Fruit fly (Drosophila melanogaster): ENCODE results near the gene Alp12.

Alp12 gene

DNA sequence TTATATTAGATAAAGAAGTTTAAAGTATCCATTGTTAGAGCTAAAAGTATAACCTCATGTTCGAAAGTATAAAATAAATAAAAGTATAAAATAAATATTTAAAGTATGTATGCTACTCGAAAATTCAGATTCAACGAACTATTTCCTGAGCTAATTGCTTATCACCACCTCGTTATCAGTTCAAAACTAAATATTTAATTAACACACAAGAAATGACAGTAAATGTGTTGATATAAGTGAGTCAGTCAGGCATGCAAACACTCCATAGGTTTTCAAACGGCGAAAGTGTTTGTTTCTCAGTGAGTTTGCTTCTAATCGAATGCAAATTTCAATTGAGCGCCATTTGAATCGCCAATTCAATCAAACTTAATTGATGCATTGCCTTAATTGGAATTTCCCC, 10.4 kb downstream of the Alp12 start:
- TF ChIP-seq Hr96 (GFP tag; optimal IDR thresholded peaks at IDR 0.05), result no peak
- TF ChIP-seq CG7045 (GFP tag; optimal IDR thresholded peaks at IDR 0.05), result peak; percentile 57
- TF ChIP-seq cic (GFP tag; optimal IDR thresholded peaks at IDR 0.05), result peak; percentile 89
- peak; percentile 34 for TF ChIP-seq ovo (GFP tag; optimal IDR thresholded peaks at IDR 0.05)
- TF ChIP-seq pad (GFP tag; optimal IDR thresholded peaks at IDR 0.05), result peak; percentile 26
- peak; percentile 10 for TF ChIP-seq CG14711 (tag; optimal IDR thresholded peaks at IDR 0.05)
- no peak for TF ChIP-seq Crg-1 (GFP tag; optimal IDR thresholded peaks at IDR 0.05)
- no peak for TF ChIP-seq Clk (GFP tag; optimal IDR thresholded peaks at IDR 0.05)
- no peak for TF ChIP-seq CG1620 (GFP tag; optimal IDR thresholded peaks at IDR 0.05)
- no peak for TF ChIP-seq tj (GFP tag; optimal IDR thresholded peaks at IDR 0.05)
- TF ChIP-seq toe (GFP tag; optimal IDR thresholded peaks at IDR 0.05), result peak; percentile 6
- TF ChIP-seq bab1 (GFP tag; optimal IDR thresholded peaks at IDR 0.05), result no peak
- TF ChIP-seq CG7101 (tag; optimal IDR thresholded peaks at IDR 0.05), result peak; percentile 72
- no peak for TF ChIP-seq kay (GFP tag; ENCODE audit: borderline replicate concordance)
- peak; percentile 11 for TF ChIP-seq CG12768 (GFP tag; optimal IDR thresholded peaks at IDR 0.05)
- peak; percentile 66 for TF ChIP-seq CG33017 (tag; optimal IDR thresholded peaks at IDR 0.05)
- no peak for TF ChIP-seq CG5204 (GFP tag; optimal IDR thresholded peaks at IDR 0.05)
- TF ChIP-seq cnc (optimal IDR thresholded peaks at IDR 0.05), result no peak
- no peak for TF ChIP-seq Mnt (GFP tag; optimal IDR thresholded peaks at IDR 0.05)
- TF ChIP-seq CG11617 (GFP tag; optimal IDR thresholded peaks at IDR 0.05), result peak; percentile 40

DNA sequence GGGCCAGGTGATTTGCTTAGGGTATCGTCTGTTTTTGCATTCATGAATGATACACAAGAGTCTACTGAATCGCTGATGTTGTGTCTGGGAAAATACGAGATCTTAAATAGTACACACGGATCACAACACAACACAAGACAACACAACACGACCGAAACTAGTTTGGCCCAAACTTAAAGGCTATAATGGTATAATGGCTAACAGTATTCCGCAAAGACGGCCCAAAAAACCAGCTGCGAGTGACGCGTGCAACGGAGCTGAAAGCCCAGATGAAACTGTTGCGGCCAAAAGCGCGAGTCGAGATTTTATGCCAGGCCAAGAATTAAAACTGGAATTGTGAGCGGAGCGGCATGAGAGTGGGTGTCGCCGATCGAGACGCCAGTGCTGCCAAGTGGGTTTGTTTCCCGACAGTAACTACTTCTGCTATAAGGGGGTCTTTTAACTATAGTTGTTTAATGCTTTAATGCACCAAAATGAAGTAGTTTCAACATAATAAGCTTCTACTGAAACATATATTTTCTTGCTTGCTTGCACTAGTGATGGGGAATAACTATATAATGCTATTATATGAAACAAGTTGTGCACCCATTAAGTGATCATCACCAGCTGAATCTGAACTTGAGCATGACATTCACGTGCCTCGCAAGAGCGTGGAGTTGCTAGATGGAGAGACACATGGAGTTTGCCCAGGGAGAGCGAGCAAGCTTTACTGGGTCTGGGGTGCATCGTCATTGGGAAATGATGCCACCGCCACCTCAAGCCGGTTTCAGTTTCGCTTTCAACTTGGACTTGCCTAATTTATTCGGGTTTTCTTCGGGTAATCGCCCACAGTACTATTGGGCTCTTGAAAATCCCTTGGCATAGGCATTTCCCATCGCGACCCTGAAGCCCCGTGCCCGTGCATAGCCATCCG, 15.1 kb downstream of the Alp12 start:
- TF ChIP-seq cnc (optimal IDR thresholded peaks at IDR 0.05) (no peak), CG33017 (tag; optimal IDR thresholded peaks at IDR 0.05) (no peak), CG7101 (tag; optimal IDR thresholded peaks at IDR 0.05) (no peak), kay (GFP tag; ENCODE audit: borderline replicate concordance) (no peak), cic (GFP tag; optimal IDR thresholded peaks at IDR 0.05) (no peak), ovo (GFP tag; optimal IDR thresholded peaks at IDR 0.05) (no peak), Hr96 (GFP tag; optimal IDR thresholded peaks at IDR 0.05) (no peak), tj (GFP tag; optimal IDR thresholded peaks at IDR 0.05) (no peak), Clk (GFP tag; optimal IDR thresholded peaks at IDR 0.05) (no peak), CG12768 (GFP tag; optimal IDR thresholded peaks at IDR 0.05) (no peak), CG14711 (tag; optimal IDR thresholded peaks at IDR 0.05) (no peak), toe (GFP tag; optimal IDR thresholded peaks at IDR 0.05) (no peak), CG11617 (GFP tag; optimal IDR thresholded peaks at IDR 0.05) (no peak), CG1620 (GFP tag; optimal IDR thresholded peaks at IDR 0.05) (no peak), bab1 (GFP tag; optimal IDR thresholded peaks at IDR 0.05) (no peak), CG5204 (GFP tag; optimal IDR thresholded peaks at IDR 0.05) (no peak)

DNA sequence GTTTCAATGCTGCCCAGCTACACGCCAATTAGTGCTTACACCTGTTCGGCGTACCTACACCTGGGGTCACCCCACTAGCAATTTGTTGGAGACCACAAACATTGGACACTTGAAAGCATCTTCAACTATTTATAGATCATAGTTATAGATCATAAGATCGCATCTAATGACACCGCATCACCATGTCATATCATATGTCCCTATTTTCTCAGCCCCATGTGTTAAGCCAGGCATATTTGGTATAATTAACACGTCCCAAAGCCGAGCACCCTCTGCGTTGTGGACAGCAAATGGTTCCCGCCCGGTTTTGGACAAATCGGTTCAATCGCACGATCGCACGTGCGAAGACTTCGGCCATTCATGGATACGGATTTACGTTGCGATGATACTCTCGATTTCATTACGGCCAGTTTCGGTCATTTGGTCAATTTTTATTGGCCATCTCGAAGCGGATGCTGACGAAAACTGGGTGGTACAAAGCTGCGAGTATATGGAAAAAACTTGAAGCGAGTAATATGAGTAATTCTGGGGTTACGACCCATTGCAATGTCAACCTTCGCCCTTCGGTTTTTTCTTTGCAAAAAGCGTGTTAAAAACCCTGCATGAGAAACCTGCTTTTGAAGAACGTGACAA, 15.9 kb downstream of the Alp12 start:
- TF ChIP-seq ovo (GFP tag; optimal IDR thresholded peaks at IDR 0.05) (no peak), bab1 (GFP tag; optimal IDR thresholded peaks at IDR 0.05) (no peak), CG7101 (tag; optimal IDR thresholded peaks at IDR 0.05) (peak; percentile 22), Hr96 (GFP tag; optimal IDR thresholded peaks at IDR 0.05) (no peak), CG7045 (GFP tag; optimal IDR thresholded peaks at IDR 0.05) (no peak), toe (GFP tag; optimal IDR thresholded peaks at IDR 0.05) (no peak), tj (GFP tag; optimal IDR thresholded peaks at IDR 0.05) (no peak), Clk (GFP tag; optimal IDR thresholded peaks at IDR 0.05) (no peak), Crg-1 (GFP tag; optimal IDR thresholded peaks at IDR 0.05) (no peak), pad (GFP tag; optimal IDR thresholded peaks at IDR 0.05) (no peak), CG5204 (GFP tag; optimal IDR thresholded peaks at IDR 0.05) (no peak), CG33017 (tag; optimal IDR thresholded peaks at IDR 0.05) (no peak), Mnt (GFP tag; optimal IDR thresholded peaks at IDR 0.05) (no peak), CG1620 (GFP tag; optimal IDR thresholded peaks at IDR 0.05) (peak; percentile 5), CG14711 (tag; optimal IDR thresholded peaks at IDR 0.05) (no peak), CG12768 (GFP tag; optimal IDR thresholded peaks at IDR 0.05) (no peak)

DNA sequence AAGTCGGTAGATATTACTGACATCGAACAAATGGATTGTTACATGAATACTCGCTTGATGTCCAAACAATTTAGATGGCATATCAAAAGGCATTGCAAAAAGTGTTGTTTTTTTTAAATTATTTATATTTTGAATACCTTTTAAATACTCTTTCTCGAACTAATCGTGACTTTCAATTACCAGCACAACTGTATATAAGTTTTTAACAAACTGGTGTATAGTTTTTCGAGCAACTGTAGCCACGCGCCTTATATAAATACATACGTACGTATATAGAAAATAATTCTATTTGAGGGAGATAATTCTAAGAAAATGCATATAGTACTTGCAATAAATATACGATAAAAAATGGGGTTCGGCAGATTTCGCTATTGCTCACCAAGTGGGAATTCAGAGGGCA, 16.4 kb downstream of the Alp12 start:
- TF ChIP-seq kay (GFP tag; ENCODE audit: borderline replicate concordance) (peak; percentile 94), CG5204 (GFP tag; optimal IDR thresholded peaks at IDR 0.05) (no peak)

DNA sequence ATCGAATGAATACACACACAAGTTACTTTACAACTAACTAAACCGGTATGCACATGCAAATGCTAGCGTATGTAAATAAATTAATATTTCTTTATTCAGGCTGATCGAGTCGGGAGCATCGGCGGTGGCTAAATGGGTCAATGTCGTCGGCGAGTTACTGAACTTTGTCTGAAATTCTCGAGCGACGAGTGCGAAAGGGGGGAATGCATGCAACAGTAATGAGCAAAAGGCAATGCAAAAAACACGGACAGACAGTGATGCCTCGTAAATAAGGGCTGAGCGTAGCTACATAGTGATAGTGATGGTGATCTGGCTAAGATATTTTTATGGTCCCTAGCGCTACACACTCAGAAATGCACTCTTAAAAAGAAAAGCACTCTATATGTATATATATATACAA, 16.9 kb downstream of the Alp12 start:
- TF ChIP-seq CG14711 (tag; optimal IDR thresholded peaks at IDR 0.05), result peak; percentile 4
- TF ChIP-seq Crg-1 (GFP tag; optimal IDR thresholded peaks at IDR 0.05), result no peak
- peak; percentile 61 for TF ChIP-seq tj (GFP tag; optimal IDR thresholded peaks at IDR 0.05)
- no peak for TF ChIP-seq CG33017 (tag; optimal IDR thresholded peaks at IDR 0.05)
- peak; percentile 37 for TF ChIP-seq cic (GFP tag; optimal IDR thresholded peaks at IDR 0.05)
- peak; percentile 9 for TF ChIP-seq CG7101 (tag; optimal IDR thresholded peaks at IDR 0.05)
- no peak for TF ChIP-seq ovo (GFP tag; optimal IDR thresholded peaks at IDR 0.05)
- no peak for TF ChIP-seq CG7045 (GFP tag; optimal IDR thresholded peaks at IDR 0.05)
- TF ChIP-seq pad (GFP tag; optimal IDR thresholded peaks at IDR 0.05), result peak; percentile 90
- peak; percentile 20 for TF ChIP-seq CG1620 (GFP tag; optimal IDR thresholded peaks at IDR 0.05)

DNA sequence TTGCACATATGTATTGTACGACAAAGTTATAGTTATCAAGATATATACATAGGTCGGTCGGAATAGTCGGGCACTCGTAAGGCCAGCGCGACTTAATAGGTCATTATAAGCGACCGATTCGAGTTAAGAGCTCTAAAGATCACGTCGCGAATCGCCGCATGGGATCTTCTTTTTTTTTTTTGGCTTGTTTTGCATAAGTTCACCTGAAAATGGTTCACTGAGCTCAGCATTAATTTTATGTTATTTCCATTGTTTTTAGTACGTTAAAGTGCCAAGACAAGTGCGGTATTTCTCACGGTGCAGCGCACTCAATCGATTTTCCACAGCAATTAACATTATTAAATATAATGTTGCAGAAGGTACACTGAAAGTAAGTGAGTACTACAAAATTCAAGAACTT, 17.5 kb downstream of the Alp12 start:
- TF ChIP-seq CG11617 (GFP tag; optimal IDR thresholded peaks at IDR 0.05), result no peak
- TF ChIP-seq Mnt (GFP tag; optimal IDR thresholded peaks at IDR 0.05), result no peak
- TF ChIP-seq bab1 (GFP tag; optimal IDR thresholded peaks at IDR 0.05), result no peak
- no peak for TF ChIP-seq CG14711 (tag; optimal IDR thresholded peaks at IDR 0.05)
- peak; percentile 33 for TF ChIP-seq CG5204 (GFP tag; optimal IDR thresholded peaks at IDR 0.05)
- no peak for TF ChIP-seq cnc (optimal IDR thresholded peaks at IDR 0.05)
- no peak for TF ChIP-seq CG7045 (GFP tag; optimal IDR thresholded peaks at IDR 0.05)
- TF ChIP-seq tj (GFP tag; optimal IDR thresholded peaks at IDR 0.05), result peak; percentile 77

All from whole organism, adult.